Worm (Caenorhabditis elegans) whole organism, L1 larva: ENCODE measurements around the gene selt-1.1.

Experiments
- aha-1 ChIP-seq: fragments of 150-350 bp; optimal IDR thresholded peaks from 2 replicates; lab custom pipeline; 2014; ENCODE audit warnings: missing biosample characterization, missing genetic modification characterization
- fkh-10 ChIP-seq: sonication (generic microtip); optimal IDR thresholded peaks from 2 replicates; lab custom pipeline; 2017; ENCODE audit warnings: missing biosample characterization, missing genetic modification reagents, missing genetic modification characterization
- fkh-8 ChIP-seq: sonication (generic microtip); optimal IDR thresholded peaks from 2 replicates; lab custom pipeline; 2016; ENCODE audit warnings: mild to moderate bottlenecking, missing genetic modification characterization, missing compliant biosample characterization
- lin-15B ChIP-seq: fragments of 150-350 bp; sonication (generic microtip); optimal IDR thresholded peaks from 3 replicates; lab custom pipeline; 2014; ENCODE audit warnings: missing biosample characterization, missing genetic modification characterization
- lsy-2 ChIP-seq, 2 experiments: fragments of 150-350 bp; optimal IDR thresholded peaks; 2 replicates each; lab custom pipeline; 2014; ENCODE audit warnings: missing biosample characterization in 2 of 2, missing genetic modification characterization in 2 of 2
- mdl-1 ChIP-seq, 2 experiments: fragments of 150-350 bp; optimal IDR thresholded peaks; 2 replicates each; lab custom pipeline; 2014 to 2017; ENCODE audit warnings: missing biosample characterization in 2 of 2, missing genetic modification characterization in 2 of 2, inconsistent platforms in 1 of 2
- nhr-28 ChIP-seq: fragments of 150-350 bp; optimal IDR thresholded peaks from 2 replicates; lab custom pipeline; 2014; ENCODE audit warnings: missing biosample characterization, missing genetic modification characterization
- nhr-85 ChIP-seq: sonication (generic microtip); peaks from one replicate; lab custom pipeline; 2016; ENCODE audit warnings: missing genetic modification characterization, inconsistent platforms, missing compliant biosample characterization

- TF ChIP-seq lin-15B (tag; lab: Kevin White, UChicago) (no peak), fkh-10 (no peak), aha-1 (tag; lab: Kevin White, UChicago) (no peak), mdl-1 (tag; optimal IDR thresholded peaks at IDR 0.05; lab: Kevin White, UChicago) (no peak), fkh-8 (tag; lab: Kevin White, UChicago) (no peak), nhr-85 (tag; lab: Kevin White, UChicago) (no peak), lsy-2 (tag; optimal IDR thresholded peaks at IDR 0.05; lab: Kevin White, UChicago) (no peak), nhr-28 (tag; lab: Kevin White, UChicago) (no peak)
These were observed 8.2 kb upstream of the selt-1.1 start for ce11 chrX:11554522-11554921.
